Worm (Caenorhabditis elegans): ENCODE measurements around the gene pno-1.

The pno-1 gene

DNA sequence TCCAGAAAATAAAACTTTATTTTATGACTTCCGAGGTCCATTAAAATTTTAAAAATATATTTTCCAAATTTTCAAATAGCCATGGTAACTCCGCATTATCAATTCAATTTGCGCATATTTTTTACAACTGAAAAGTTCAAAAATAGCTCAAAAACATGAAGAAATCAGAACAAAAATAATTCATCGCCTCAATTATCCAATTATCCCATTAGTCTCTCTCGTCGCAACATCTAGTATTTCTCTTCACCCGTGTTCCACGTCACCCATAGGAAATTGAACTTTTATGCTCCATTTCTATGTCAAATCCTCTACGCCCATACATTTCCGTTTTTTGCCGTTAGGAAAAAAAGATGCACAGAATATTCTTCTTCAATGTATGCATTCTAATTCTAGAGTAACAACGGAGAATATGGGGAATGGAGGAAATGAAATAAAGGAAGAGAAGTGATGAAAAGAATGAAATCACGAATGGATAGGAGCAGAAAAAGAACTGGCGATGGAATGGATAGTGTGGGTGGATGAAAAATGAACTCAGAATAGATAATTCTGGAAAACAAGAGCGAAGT, 52.5 kb downstream of the pno-1 start:
- TF ChIP-seq fkh-10 (GFP tag; optimal IDR thresholded peaks at IDR 0.05) = peak; percentile 96
- TF ChIP-seq egl-27 (tag; optimal IDR thresholded peaks at IDR 0.05) = no peak

All from whole organism, L3 larva.